Worm (Caenorhabditis elegans): ENCODE measurements around the gene C32D5.12.

The C32D5.12 gene

DNA sequence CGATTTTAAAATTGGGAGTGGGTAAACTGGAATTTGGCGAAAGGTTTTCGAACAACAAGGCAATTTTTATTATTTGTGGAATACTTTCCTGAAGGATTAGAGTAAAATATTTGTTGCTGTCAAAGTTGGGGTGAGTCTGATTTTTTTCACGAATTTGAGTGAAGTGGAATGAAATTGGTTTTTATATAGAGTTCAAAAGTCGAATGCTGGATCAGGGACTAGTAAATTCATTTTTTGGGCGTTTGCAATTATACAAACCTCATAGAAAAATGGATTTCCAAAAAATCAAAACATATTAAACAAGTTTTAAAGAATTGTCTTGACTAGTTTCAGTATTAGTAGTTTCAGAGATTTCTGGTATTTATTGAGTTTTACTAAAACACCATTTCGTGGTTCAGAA, 18.9 kb downstream of the C32D5.12 start, which contains the start of gene C32D5.7:
TSS of gene C32D5.7 (minus strand) at position 101 of the 400 bp plus-strand sequence.
- TF ChIP-seq snpc-3.4 (tag; optimal IDR thresholded peaks at IDR 0.05) = no peak
- no peak for TF ChIP-seq hsf-1 (GFP tag; IDR thresholded peaks at IDR 0.05)
- TF ChIP-seq nhr-90 (tag; optimal IDR thresholded peaks at IDR 0.05) = no peak
- TF ChIP-seq akir-1 (GFP tag; optimal IDR thresholded peaks at IDR 0.05) = no peak
- TF ChIP-seq rcor-1 (GFP tag; IDR thresholded peaks at IDR 0.05) = no peak
- no peak for TF ChIP-seq ceh-27 (GFP tag; optimal IDR thresholded peaks at IDR 0.05)
- TF ChIP-seq B0035.1 (tag; optimal IDR thresholded peaks at IDR 0.05) = no peak
- TF ChIP-seq athp-1 (tag; optimal IDR thresholded peaks at IDR 0.05) = no peak
- no peak for TF ChIP-seq ama-1 (optimal IDR thresholded peaks at IDR 0.05)
- no peak for TF ChIP-seq ama-1 (GFP tag; optimal IDR thresholded peaks at IDR 0.05)
- TF ChIP-seq mes-4 (tag; optimal IDR thresholded peaks at IDR 0.05) = no peak
- TF ChIP-seq hmg-1.2 (GFP tag; IDR thresholded peaks at IDR 0.05) = no peak
- TF ChIP-seq snpc-1.3 (tag; optimal IDR thresholded peaks at IDR 0.05; ENCODE audit: insufficient read depth) = no peak

DNA sequence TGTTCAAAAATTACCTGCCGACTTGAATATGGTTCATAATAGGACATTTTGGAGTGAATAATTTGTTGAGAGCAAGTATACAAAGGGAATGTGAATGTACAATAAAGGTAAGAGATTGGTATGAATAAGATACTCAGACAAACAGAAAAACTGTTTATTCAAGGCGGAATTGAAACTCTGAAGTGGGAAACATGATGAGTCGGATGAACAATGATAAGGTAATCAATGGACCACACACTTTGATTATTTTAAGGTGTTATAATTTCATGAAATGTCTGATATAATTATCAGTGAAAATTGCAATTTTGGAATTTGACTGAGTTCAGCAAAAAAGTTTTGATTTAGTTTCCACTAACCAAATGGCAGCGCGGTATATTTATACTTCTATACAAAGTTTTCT, 19.3 kb downstream of the C32D5.12 start:
- TF ChIP-seq hmg-1.2 (GFP tag; IDR thresholded peaks at IDR 0.05) (no peak), F52B5.7 (tag; optimal IDR thresholded peaks at IDR 0.05) (no peak), egl-18 (GFP tag; IDR thresholded peaks at IDR 0.05) (no peak), F10E7.11 (tag; optimal IDR thresholded peaks at IDR 0.05) (no peak), him-1 (tag; optimal IDR thresholded peaks at IDR 0.05) (no peak), madf-10 (tag; optimal IDR thresholded peaks at IDR 0.05) (no peak), F39B2.1 (GFP tag; IDR thresholded peaks at IDR 0.05) (no peak), K11D2.4 (GFP tag; IDR thresholded peaks at IDR 0.05) (no peak), F55B11.4 (tag; optimal IDR thresholded peaks at IDR 0.05; ENCODE audit: borderline replicate concordance, insufficient read depth) (no peak)

DNA sequence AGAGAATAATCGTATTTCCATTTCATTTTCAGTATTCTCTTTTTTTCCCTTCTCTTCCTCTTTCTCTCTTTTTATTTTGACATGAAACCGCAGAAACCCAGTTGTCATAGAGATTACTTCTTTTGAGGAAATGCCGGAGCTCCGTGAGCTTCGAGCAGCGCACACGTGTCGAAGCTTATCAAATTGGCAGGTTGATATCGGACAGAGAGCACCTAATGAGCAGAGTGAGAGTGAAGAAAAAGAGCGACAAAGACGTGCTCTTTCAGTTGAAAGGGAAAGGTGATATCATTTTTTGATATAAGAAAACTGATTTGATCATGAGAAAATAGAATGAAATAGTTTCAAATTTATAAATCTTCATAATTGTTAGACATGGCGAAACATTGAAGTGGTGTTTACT, 23.4 kb downstream of the C32D5.12 start, which contains the start of gene C32D5.14:
TSS of gene C32D5.14 (plus strand) at position 131 of the 400 bp plus-strand sequence.
- TF ChIP-seq repo-1 (tag; optimal IDR thresholded peaks at IDR 0.05) (no peak), atf-7 (tag; optimal IDR thresholded peaks at IDR 0.05) (peak; percentile 22), die-1 (tag; optimal IDR thresholded peaks at IDR 0.05) (no peak), ceh-91 (GFP tag; IDR thresholded peaks at IDR 0.05) (no peak), chd-7 (tag; optimal IDR thresholded peaks at IDR 0.05) (no peak), B0261.1 (tag; optimal IDR thresholded peaks at IDR 0.05) (no peak), F57C9.4 (tag; optimal IDR thresholded peaks at IDR 0.05) (no peak), snpc-1.1 (tag; optimal IDR thresholded peaks at IDR 0.05; ENCODE audit: insufficient read depth) (no peak), T26A5.8 (tag; optimal IDR thresholded peaks at IDR 0.05) (no peak), B0336.3 (GFP tag; IDR thresholded peaks at IDR 0.05) (no peak; the same call in 1 of the 2 replicates), hlh-12 (tag; optimal IDR thresholded peaks at IDR 0.05) (no peak), Y79H2A.3 (GFP tag; conservative IDR thresholded peaks at IDR 0.05) (no peak), hmg-1.2 (GFP tag; IDR thresholded peaks at IDR 0.05) (no peak), nhr-80 (tag; optimal IDR thresholded peaks at IDR 0.05) (peak; percentile 61), let-607 (tag; optimal IDR thresholded peaks at IDR 0.05) (peak; percentile 48 to 77), aptf-3 (GFP tag; IDR thresholded peaks at IDR 0.05) (no peak), let-526 (GFP tag; IDR thresholded peaks at IDR 0.05) (no peak)

Data from whole organism, young adult.